Worm (Caenorhabditis elegans) whole organism, midembryonic: Measurements from ENCODE around the gene cut-2.

Experiments
- T22C8.4 ChIP-seq: fragments of 200-800 bp; sonication (Bioruptor generic); IDR thresholded peaks from 2 replicates; pipeline ENCODE4 v1.3.6; 2022; ENCODE audit warnings: missing genetic modification characterization, missing compliant biosample characterization
- cog-1 ChIP-seq: sonication (generic microtip); optimal IDR thresholded peaks from 2 replicates; lab custom pipeline; 2016; ENCODE audit warnings: missing genetic modification characterization, missing compliant biosample characterization
- flt-1 ChIP-seq: fragments of 200-800 bp; sonication (Bioruptor generic); IDR thresholded peaks from 2 replicates; pipeline ENCODE4 v1.3.6; 2022; ENCODE audit warnings: missing genetic modification characterization, missing compliant biosample characterization
- klf-2 ChIP-seq: fragments of 200-800 bp; sonication (Bioruptor generic); conservative IDR thresholded peaks from 2 replicates; pipeline ENCODE4 v1.3.6; 2022; ENCODE audit warnings: missing genetic modification reagents, missing genetic modification characterization, missing compliant biosample characterization
- med-1 ChIP-seq: sonication (generic microtip); optimal IDR thresholded peaks from 2 replicates; lab custom pipeline; 2017; ENCODE audit warnings: missing genetic modification characterization, mild to moderate bottlenecking, missing compliant biosample characterization, antibody characterized with exemption, missing genetic modification reagents; ENCODE audit not compliant: insufficient read depth
- ref-1 ChIP-seq: fragments of 200-800 bp; sonication (Bioruptor generic); conservative IDR thresholded peaks from 2 replicates; pipeline ENCODE4 v1.3.6; 2022; ENCODE audit warnings: missing genetic modification reagents, missing genetic modification characterization, missing compliant biosample characterization
- tab-1 ChIP-seq: fragments of 200-800 bp; sonication (Bioruptor generic); IDR thresholded peaks from 2 replicates; pipeline ENCODE4 v1.3.6; 2022; ENCODE audit warnings: missing genetic modification characterization, missing compliant biosample characterization
- ztf-23 ChIP-seq: fragments of 200-800 bp; sonication (Bioruptor generic); IDR thresholded peaks from 2 replicates; pipeline ENCODE4 v1.3.6; 2022; ENCODE audit warnings: missing genetic modification reagents, missing genetic modification characterization, missing compliant biosample characterization
- ztf-29 ChIP-seq: fragments of 200-800 bp; sonication (Bioruptor generic); IDR thresholded peaks from 2 replicates; pipeline ENCODE4 v1.3.6; 2022; ENCODE audit warnings: missing genetic modification reagents, missing genetic modification characterization, missing compliant biosample characterization

Gene cut-2

DNA sequence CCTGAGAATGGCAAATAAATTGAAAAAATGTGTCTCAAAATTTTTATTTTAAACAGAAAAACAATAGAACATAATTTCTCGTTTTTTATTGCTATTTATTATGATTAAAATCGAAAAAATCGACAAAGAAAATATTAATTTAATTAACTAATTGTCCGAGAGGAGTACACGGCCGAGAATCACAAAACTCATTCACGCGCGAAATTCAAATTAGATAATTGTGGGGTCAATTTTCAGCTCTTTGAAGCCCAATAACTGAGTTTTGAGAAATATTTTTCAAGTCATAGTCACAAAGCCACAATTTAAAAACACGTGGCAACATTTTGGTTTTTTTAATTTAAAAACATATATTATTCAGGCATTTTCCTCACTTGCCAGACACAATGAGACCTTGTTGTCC lies 5.7 kb upstream of the cut-2 start:
- TF ChIP-seq ref-1 (GFP tag; lab: Robert Waterston, UW) (no peak), flt-1 (GFP tag; lab: Robert Waterston, UW) (no peak), ztf-23 (GFP tag; lab: Robert Waterston, UW) (no peak)

DNA sequence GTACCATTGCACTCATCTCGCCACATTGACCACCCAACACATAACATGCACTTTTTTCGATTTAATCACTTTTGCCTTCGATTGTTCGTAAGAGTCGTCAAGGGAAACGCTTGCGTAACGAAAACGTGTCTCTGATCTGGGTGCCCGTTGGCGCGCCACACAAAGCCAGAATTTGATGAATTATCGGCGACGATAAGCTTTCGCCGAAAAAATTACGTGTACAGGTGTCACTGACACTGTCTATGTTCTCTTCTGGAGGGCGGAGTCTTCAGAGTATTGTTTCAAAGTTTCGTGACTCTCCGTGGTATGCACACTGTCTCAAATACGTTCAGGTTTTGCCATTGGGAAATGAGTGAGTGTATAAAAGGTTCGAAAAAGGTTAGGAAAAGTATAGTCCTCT lies 4.1 kb upstream of the cut-2 start, which contains the start of gene F53F1.4:
TSS of gene F53F1.4 (plus strand) at position 390 of the 400 bp plus-strand sequence.
- TF ChIP-seq cog-1 (no peak), flt-1 (GFP tag; lab: Robert Waterston, UW) (no peak)

DNA sequence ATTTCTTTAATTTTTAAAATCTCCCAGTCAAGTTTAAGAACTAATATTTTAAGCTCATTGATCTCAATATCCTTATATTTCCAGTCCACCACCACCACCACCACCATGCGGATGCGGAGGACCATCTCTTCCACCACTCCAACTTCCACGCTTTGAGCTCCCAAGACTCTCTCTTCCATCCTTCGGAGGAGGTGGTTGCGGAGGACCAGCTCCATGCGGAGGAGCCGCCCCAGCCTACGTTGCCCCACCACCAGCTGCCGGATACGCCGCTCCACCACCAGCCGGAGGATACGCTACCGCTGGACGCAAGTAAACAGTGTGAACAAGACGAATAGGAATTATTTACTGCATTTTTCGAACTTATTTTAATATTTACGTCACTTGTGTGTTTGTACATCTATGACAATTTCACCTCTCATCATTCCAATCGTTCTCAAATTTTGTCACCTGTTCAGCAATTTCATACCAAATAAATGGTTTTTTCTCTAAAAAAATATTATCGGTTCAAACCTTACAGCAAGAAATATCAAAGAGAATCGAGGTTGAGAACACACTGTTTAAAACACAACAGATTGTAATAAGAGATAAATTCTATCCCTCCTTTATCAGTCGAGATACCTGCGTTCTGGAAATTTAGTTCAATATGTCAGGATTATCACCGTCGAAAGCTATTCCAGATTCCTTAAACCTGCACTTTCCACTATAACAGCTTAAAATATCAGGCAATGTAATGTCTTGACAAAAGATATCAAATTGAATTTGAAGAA lies 3.3 kb upstream of the cut-2 start:
- TF ChIP-seq med-1 (GFP tag; lab: Kevin White, UChicago) (no peak), flt-1 (GFP tag; lab: Robert Waterston, UW) (no peak), ref-1 (GFP tag; lab: Robert Waterston, UW) (no peak), ztf-23 (GFP tag; lab: Robert Waterston, UW) (no peak)

ce11 chrV:13411992-13412298 lies 2.8 kb upstream of the cut-2 start:
- TF ChIP-seq ref-1 (GFP tag; lab: Robert Waterston, UW) (no peak), ztf-23 (GFP tag; lab: Robert Waterston, UW) (no peak), klf-2 (GFP tag; lab: Robert Waterston, UW) (no peak), flt-1 (GFP tag; lab: Robert Waterston, UW) (no peak), T22C8.4 (GFP tag; lab: Robert Waterston, UW) (no peak), cog-1 (no peak), med-1 (GFP tag; lab: Kevin White, UChicago) (no peak), ztf-29 (GFP tag; lab: Robert Waterston, UW) (no peak), tab-1 (GFP tag; lab: Robert Waterston, UW) (no peak)

DNA sequence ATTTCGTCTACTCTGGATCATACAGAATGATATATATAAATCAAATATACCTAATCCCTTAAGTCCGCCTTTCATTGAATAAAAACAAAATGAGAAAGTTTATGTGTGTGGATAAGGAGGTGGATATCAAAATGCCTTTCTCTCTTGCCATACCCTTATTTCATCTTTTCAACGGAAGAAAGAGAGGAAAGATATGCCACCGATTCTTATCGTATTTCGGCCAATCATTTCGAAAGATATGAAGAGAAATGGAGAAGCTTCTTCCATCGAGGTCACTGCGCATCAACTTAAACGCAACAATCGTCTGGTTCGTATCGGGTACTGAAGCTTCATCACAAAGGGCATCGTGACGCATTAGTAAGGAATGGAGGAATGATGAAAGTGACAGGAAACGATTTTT lies 1.4 kb upstream of the cut-2 start:
- TF ChIP-seq ztf-23 (GFP tag; lab: Robert Waterston, UW) (no peak), med-1 (GFP tag; lab: Kevin White, UChicago) (no peak), ref-1 (GFP tag; lab: Robert Waterston, UW) (no peak), flt-1 (GFP tag; lab: Robert Waterston, UW) (no peak), klf-2 (GFP tag; lab: Robert Waterston, UW) (no peak), cog-1 (no peak), ztf-29 (GFP tag; lab: Robert Waterston, UW) (no peak), T22C8.4 (GFP tag; lab: Robert Waterston, UW) (no peak), tab-1 (GFP tag; lab: Robert Waterston, UW) (no peak)

DNA sequence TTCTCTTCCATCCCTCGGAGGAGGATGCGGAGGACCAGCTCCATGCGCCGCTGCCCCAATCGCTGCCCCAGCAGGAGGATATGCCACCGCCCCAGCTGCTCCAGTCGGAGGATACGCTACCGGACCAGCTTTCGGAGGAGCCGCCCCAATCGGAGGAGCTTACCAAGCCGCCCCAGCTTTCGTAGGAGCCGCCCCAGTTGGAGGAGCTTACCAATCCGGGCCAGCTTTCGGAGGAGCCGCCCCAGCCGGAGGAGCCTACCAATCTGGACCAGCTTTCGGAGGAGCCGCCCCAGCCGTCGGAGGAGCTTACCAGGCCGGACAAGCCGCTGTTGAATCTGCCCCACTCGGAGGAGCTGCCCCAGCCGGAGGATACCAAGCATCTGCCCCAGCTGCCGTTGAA lies 713 bp downstream of the cut-2 start:
- TF ChIP-seq klf-2 (GFP tag; lab: Robert Waterston, UW): no peak; the same call in 1 of the 2 replicates
- no peak for TF ChIP-seq cog-1
- no peak for TF ChIP-seq tab-1 (GFP tag; lab: Robert Waterston, UW)
- no peak for TF ChIP-seq ztf-23 (GFP tag; lab: Robert Waterston, UW)
- TF ChIP-seq med-1 (GFP tag; lab: Kevin White, UChicago): no peak
- no peak for TF ChIP-seq flt-1 (GFP tag; lab: Robert Waterston, UW)
- TF ChIP-seq T22C8.4 (GFP tag; lab: Robert Waterston, UW): no peak
- no peak for TF ChIP-seq ztf-29 (GFP tag; lab: Robert Waterston, UW)
- TF ChIP-seq ref-1 (GFP tag; lab: Robert Waterston, UW): no peak

DNA sequence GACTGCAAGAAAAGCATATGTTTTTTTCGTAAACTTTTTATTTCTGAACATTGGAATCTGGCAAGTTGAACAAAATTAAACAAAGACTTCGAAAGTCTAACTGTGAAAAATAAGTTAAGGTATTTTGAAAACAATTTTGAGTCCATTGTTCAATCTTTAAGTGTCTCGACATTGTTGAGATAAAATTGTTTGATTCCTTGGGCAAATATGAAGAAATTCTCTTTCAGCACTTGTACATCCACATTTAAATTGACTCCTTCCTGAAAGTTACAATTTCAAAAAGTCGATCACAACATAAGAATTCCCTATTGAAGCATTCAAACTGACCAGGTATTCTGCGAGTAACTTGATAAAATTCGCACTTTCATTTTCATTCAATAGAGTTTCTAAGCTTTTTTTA lies 1.3 kb downstream of the cut-2 start:
- no peak for TF ChIP-seq cog-1
- no peak for TF ChIP-seq T22C8.4 (GFP tag; lab: Robert Waterston, UW)
- TF ChIP-seq ztf-29 (GFP tag; lab: Robert Waterston, UW): no peak
- no peak for TF ChIP-seq med-1 (GFP tag; lab: Kevin White, UChicago)
- no peak for TF ChIP-seq flt-1 (GFP tag; lab: Robert Waterston, UW)
- TF ChIP-seq ztf-23 (GFP tag; lab: Robert Waterston, UW): no peak
- no peak for TF ChIP-seq tab-1 (GFP tag; lab: Robert Waterston, UW)
- TF ChIP-seq klf-2 (GFP tag; lab: Robert Waterston, UW): no peak
- TF ChIP-seq ref-1 (GFP tag; lab: Robert Waterston, UW): no peak

DNA sequence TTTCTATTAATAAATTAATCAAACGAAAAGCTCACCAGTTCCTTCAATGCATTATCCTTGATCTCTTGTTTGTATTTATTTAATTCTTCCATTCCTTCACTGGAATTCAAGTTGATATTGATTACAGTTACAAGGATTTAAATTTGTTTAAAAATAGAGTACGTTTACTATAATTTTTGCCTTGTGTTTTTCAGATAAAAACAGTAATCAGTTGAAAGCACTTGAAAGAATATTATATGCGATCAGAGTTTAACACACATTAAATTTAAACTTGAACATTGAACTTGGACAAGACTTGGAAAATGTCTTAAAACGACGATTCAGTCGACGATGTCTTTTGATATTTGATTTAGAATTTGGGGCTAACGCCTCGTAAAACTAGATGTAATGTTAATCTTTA lies 2.8 kb downstream of the cut-2 start, which contains the start of gene F53F1.6:
TSS of gene F53F1.6 (minus strand) at position 101 of the 400 bp plus-strand sequence.
- TF ChIP-seq flt-1 (GFP tag; lab: Robert Waterston, UW): no peak
- TF ChIP-seq ztf-23 (GFP tag; lab: Robert Waterston, UW): no peak
- no peak for TF ChIP-seq ref-1 (GFP tag; lab: Robert Waterston, UW)
- TF ChIP-seq tab-1 (GFP tag; lab: Robert Waterston, UW): no peak
- no peak for TF ChIP-seq cog-1
- TF ChIP-seq klf-2 (GFP tag; lab: Robert Waterston, UW): no peak
- no peak for TF ChIP-seq med-1 (GFP tag; lab: Kevin White, UChicago)
- no peak for TF ChIP-seq T22C8.4 (GFP tag; lab: Robert Waterston, UW)
- TF ChIP-seq ztf-29 (GFP tag; lab: Robert Waterston, UW): no peak

- TF ChIP-seq ref-1 (GFP tag; lab: Robert Waterston, UW) (no peak), klf-2 (GFP tag; lab: Robert Waterston, UW) (no peak), cog-1 (no peak), med-1 (GFP tag; lab: Kevin White, UChicago) (no peak), ztf-29 (GFP tag; lab: Robert Waterston, UW) (no peak), T22C8.4 (GFP tag; lab: Robert Waterston, UW) (no peak), ztf-23 (GFP tag; lab: Robert Waterston, UW) (no peak), tab-1 (GFP tag; lab: Robert Waterston, UW) (no peak), flt-1 (GFP tag; lab: Robert Waterston, UW) (no peak)
Measured at ce11 chrV:13420640-13421039, 5.9 kb downstream of the cut-2 start, which contains the start of gene srv-8. srv-8 (minus strand) TSS chrV:13420740.
